Fruit fly (Drosophila melanogaster) Kc167 (cell line): ENCODE data around the gene NK7.1.

ENCODE experiments used
- Myc ChIP-seq: fragments of >200 bp; optimal IDR thresholded peaks from 2 replicates; lab custom pipeline; 2017; ENCODE audit warnings: missing external identifiers
- Sin3A ChIP-seq: fragments of >200 bp; optimal IDR thresholded peaks from 2 replicates; lab custom pipeline; 2018; ENCODE audit warnings: missing external identifiers
- h ChIP-seq: fragments of >200 bp; optimal IDR thresholded peaks from 3 replicates; lab custom pipeline; 2018; ENCODE audit warnings: missing external identifiers
- insv ChIP-seq: fragments of >200 bp; optimal IDR thresholded peaks from 3 replicates; lab custom pipeline; 2018; ENCODE audit warnings: missing external identifiers
- psq ChIP-seq: fragments of >200 bp; optimal IDR thresholded peaks from 2 replicates; lab custom pipeline; 2017; ENCODE audit warnings: missing external identifiers

DNA sequence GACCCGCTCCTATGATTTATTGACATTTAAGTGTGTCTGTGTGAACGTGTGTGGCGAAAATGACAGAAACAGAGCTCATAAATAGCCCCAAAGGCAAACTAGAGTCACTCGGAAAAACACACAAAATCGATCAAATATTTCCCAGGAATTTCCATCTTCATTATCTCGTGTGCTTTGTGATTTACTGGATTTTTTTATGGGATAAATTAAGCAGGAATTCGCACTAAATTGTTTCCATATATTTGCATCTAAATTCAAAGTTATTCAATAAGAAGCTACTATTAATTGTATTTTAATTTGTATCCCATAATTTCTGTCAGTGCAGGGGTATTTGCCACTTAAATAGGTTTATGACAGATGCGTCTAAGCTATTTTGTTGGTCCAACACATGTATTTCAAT is 40.0 kb downstream of the NK7.1 start:
- TF ChIP-seq Sin3A (lab: Kevin White, UChicago) (no peak), h (lab: Kevin White, UChicago) (no peak), psq (no peak), Myc (lab: Kevin White, UChicago) (no peak), insv (no peak)
